Worm (Caenorhabditis elegans): ENCODE data around the gene C56C10.7.

- no peak for TF ChIP-seq zip-8 (tag; optimal IDR thresholded peaks at IDR 0.05)
- no peak for TF ChIP-seq unc-39 (tag; optimal IDR thresholded peaks at IDR 0.05)
- no peak for TF ChIP-seq ceh-43 (GFP tag; optimal IDR thresholded peaks at IDR 0.05)
- peak; percentile 6 for TF ChIP-seq lin-13 (tag; optimal IDR thresholded peaks at IDR 0.05)
- no peak for TF ChIP-seq blmp-1 (tag; optimal IDR thresholded peaks at IDR 0.05)
- no peak for TF ChIP-seq nhr-237 (tag; optimal IDR thresholded peaks at IDR 0.05)
- TF ChIP-seq flh-1 (GFP tag; optimal IDR thresholded peaks at IDR 0.05) = no peak
- no peak for TF ChIP-seq nhr-76 (tag; optimal IDR thresholded peaks at IDR 0.05)
- TF ChIP-seq nhr-28 (tag; optimal IDR thresholded peaks at IDR 0.05) = no peak
- TF ChIP-seq ces-1 (GFP tag; optimal IDR thresholded peaks at IDR 0.05) = no peak
- no peak for TF ChIP-seq unc-62 (GFP tag; optimal IDR thresholded peaks at IDR 0.05)
Measured at ce11 chrII:6600973-6601372, 13.6 kb upstream of the C56C10.7 start, which contains the start of gene vps-33.2.

All from whole organism, mixed stage, embryonic.